Worm (Caenorhabditis elegans) whole organism, L1 larva: ENCODE measurements around the gene M163.22.

Source experiments
- C04F5.9 ChIP-seq: sonication (generic microtip); optimal IDR thresholded peaks from 2 replicates; lab custom pipeline; 2016; ENCODE audit warnings: missing genetic modification characterization, missing compliant biosample characterization
- C16A3.4 ChIP-seq: fragments of 150-350 bp; optimal IDR thresholded peaks from 2 replicates; lab custom pipeline; 2014; ENCODE audit warnings: missing biosample characterization, missing genetic modification characterization
- F16B12.6 ChIP-seq: fragments of 150-350 bp; optimal IDR thresholded peaks from 2 replicates; lab custom pipeline; 2014; ENCODE audit warnings: missing biosample characterization, missing genetic modification characterization
- Y116A8C.19 ChIP-seq: sonication (generic microtip); optimal IDR thresholded peaks from 2 replicates; lab custom pipeline; 2016; ENCODE audit warnings: missing compliant biosample characterization, missing genetic modification characterization, borderline replicate concordance
- aly-2 ChIP-seq: fragments of 150-350 bp; optimal IDR thresholded peaks from 2 replicates; lab custom pipeline; 2014; ENCODE audit warnings: missing biosample characterization, missing genetic modification characterization
- ama-1 ChIP-seq: fragments of 150-350 bp; optimal IDR thresholded peaks from 2 replicates; lab custom pipeline; 2014
- blmp-1 ChIP-seq: fragments of 150-350 bp; optimal IDR thresholded peaks from 2 replicates; lab custom pipeline; 2014; ENCODE audit warnings: missing biosample characterization, missing genetic modification characterization
- ceh-8 ChIP-seq: fragments of 200-800 bp; sonication (Bioruptor generic); optimal IDR thresholded peaks from 2 replicates; lab custom pipeline; 2018; ENCODE audit warnings: mild to moderate bottlenecking, missing genetic modification characterization, moderate library complexity, missing compliant biosample characterization
- ceh-82 ChIP-seq, 3 experiments: fragments of 150-350 bp in 1 of 3; sonication (generic microtip) in 2 of 3; optimal IDR thresholded peaks; 2 replicates each; lab custom pipeline; 2014 to 2017; ENCODE audit warnings: missing biosample characterization in 3 of 3, missing genetic modification characterization in 3 of 3
- dsc-1 ChIP-seq: sonication (generic microtip); optimal IDR thresholded peaks from 2 replicates; lab custom pipeline; 2016; ENCODE audit warnings: mild to moderate bottlenecking, missing genetic modification characterization, missing compliant biosample characterization
- efl-3 ChIP-seq: fragments of 200-800 bp; sonication (Bioruptor generic); optimal IDR thresholded peaks from 2 replicates; lab custom pipeline; 2018; ENCODE audit warnings: mild to moderate bottlenecking, missing genetic modification characterization, missing compliant biosample characterization
- egl-27 ChIP-seq, 2 experiments: fragments of 150-350 bp in 1 of 2; sonication (generic microtip); optimal IDR thresholded peaks; 3 replicates each; lab custom pipeline; 2017 to 2018; ENCODE audit warnings: missing biosample characterization in 2 of 2, missing genetic modification characterization in 2 of 2, missing genetic modification reagents in 2 of 2
- elt-2 ChIP-seq: sonication (generic microtip); optimal IDR thresholded peaks from 2 replicates; lab custom pipeline; 2016; ENCODE audit warnings: missing genetic modification characterization, mild to moderate bottlenecking, inconsistent platforms, missing compliant biosample characterization, missing genetic modification reagents
- fkh-4 ChIP-seq: sonication (generic microtip); optimal IDR thresholded peaks from 2 replicates; lab custom pipeline; 2016; ENCODE audit warnings: missing compliant biosample characterization, missing genetic modification characterization, borderline replicate concordance
- fos-1 ChIP-seq: fragments of 150-350 bp; optimal IDR thresholded peaks from 2 replicates; lab custom pipeline; 2014; ENCODE audit warnings: missing biosample characterization, missing genetic modification characterization
- hlh-17 ChIP-seq: fragments of 200-800 bp; sonication (Bioruptor generic); optimal IDR thresholded peaks from 2 replicates; lab custom pipeline; 2018; ENCODE audit warnings: missing genetic modification characterization, mild to moderate bottlenecking, missing compliant biosample characterization, moderate library complexity, borderline replicate concordance
- hlh-4 ChIP-seq: sonication (generic microtip); optimal IDR thresholded peaks from 2 replicates; lab custom pipeline; 2016; ENCODE audit warnings: mild to moderate bottlenecking, missing genetic modification characterization, missing compliant biosample characterization
- irx-1 ChIP-seq: sonication (generic microtip); optimal IDR thresholded peaks from 2 replicates; lab custom pipeline; 2016; ENCODE audit warnings: missing genetic modification characterization, missing compliant biosample characterization
- isw-1 ChIP-seq: fragments of 200-800 bp; sonication (Bioruptor generic); IDR thresholded peaks from 2 replicates; pipeline ENCODE4 v1.3.6; 2022; ENCODE audit warnings: missing genetic modification characterization, missing compliant biosample characterization
- jun-1 ChIP-seq: fragments of 150-350 bp; optimal IDR thresholded peaks from 2 replicates; lab custom pipeline; 2014; ENCODE audit warnings: missing biosample characterization, missing genetic modification reagents, missing genetic modification characterization
- lin-13 ChIP-seq: fragments of 150-350 bp; optimal IDR thresholded peaks from 2 replicates; lab custom pipeline; 2014; ENCODE audit warnings: missing biosample characterization, missing genetic modification reagents, missing genetic modification characterization
- lin-39 ChIP-seq: fragments of 150-350 bp; optimal IDR thresholded peaks from 2 replicates; lab custom pipeline; 2014; ENCODE audit warnings: missing biosample characterization, missing genetic modification reagents, missing genetic modification characterization
- lsy-2 ChIP-seq, 2 experiments: fragments of 150-350 bp; optimal IDR thresholded peaks; 2 replicates each; lab custom pipeline; 2014; ENCODE audit warnings: missing biosample characterization in 2 of 2, missing genetic modification characterization in 2 of 2
- mab-9 ChIP-seq: fragments of 200-800 bp; sonication (Bioruptor generic); IDR thresholded peaks from 2 replicates; pipeline ENCODE4 v1.3.6; 2022; ENCODE audit warnings: missing genetic modification reagents, missing genetic modification characterization, missing compliant biosample characterization
- mef-2 ChIP-seq: fragments of 150-350 bp; optimal IDR thresholded peaks from 2 replicates; lab custom pipeline; 2014; ENCODE audit warnings: missing biosample characterization, missing genetic modification characterization
- nhr-11 ChIP-seq: fragments of 150-350 bp; optimal IDR thresholded peaks from 2 replicates; lab custom pipeline; 2014; ENCODE audit warnings: missing biosample characterization, missing genetic modification characterization
- nhr-20 ChIP-seq: sonication (generic microtip); optimal IDR thresholded peaks from 2 replicates; lab custom pipeline; 2016; ENCODE audit warnings: mild to moderate bottlenecking, missing genetic modification characterization, missing compliant biosample characterization
- nhr-28 ChIP-seq: fragments of 150-350 bp; optimal IDR thresholded peaks from 2 replicates; lab custom pipeline; 2014; ENCODE audit warnings: missing biosample characterization, missing genetic modification characterization
- nhr-76 ChIP-seq: sonication (generic microtip); optimal IDR thresholded peaks from 2 replicates; lab custom pipeline; 2017; ENCODE audit warnings: missing biosample characterization, missing genetic modification characterization
- nhr-77 ChIP-seq: fragments of 150-350 bp; optimal IDR thresholded peaks from 2 replicates; lab custom pipeline; 2014; ENCODE audit warnings: missing biosample characterization, missing genetic modification characterization
- nhr-84 ChIP-seq: sonication (generic microtip); optimal IDR thresholded peaks from 2 replicates; lab custom pipeline; 2017; ENCODE audit warnings: missing biosample characterization, missing genetic modification characterization
- nhr-85 ChIP-seq: sonication (generic microtip); peaks from one replicate; lab custom pipeline; 2016; ENCODE audit warnings: missing genetic modification characterization, inconsistent platforms, missing compliant biosample characterization
- pqm-1 ChIP-seq: sonication (generic microtip); optimal IDR thresholded peaks from 3 replicates; lab custom pipeline; 2017; ENCODE audit warnings: missing biosample characterization, missing genetic modification characterization
- rnt-1 ChIP-seq: sonication (generic microtip); optimal IDR thresholded peaks from 2 replicates; lab custom pipeline; 2016; ENCODE audit warnings: mild to moderate bottlenecking, missing genetic modification characterization, moderate library complexity, missing compliant biosample characterization
- skn-1 ChIP-seq: fragments of 150-350 bp; optimal IDR thresholded peaks from 2 replicates; lab custom pipeline; 2014; ENCODE audit warnings: missing biosample characterization, missing genetic modification characterization
- snu-23 ChIP-seq: sonication (generic microtip); optimal IDR thresholded peaks from 2 replicates; lab custom pipeline; 2016; ENCODE audit warnings: missing genetic modification characterization, missing compliant biosample characterization
- sup-37 ChIP-seq: fragments of 200-800 bp; sonication (Bioruptor generic); optimal IDR thresholded peaks from 2 replicates; lab custom pipeline; 2018; ENCODE audit warnings: mild to moderate bottlenecking, missing genetic modification characterization, missing compliant biosample characterization
- tbx-2 ChIP-seq: sonication (generic microtip); optimal IDR thresholded peaks from 2 replicates; lab custom pipeline; 2016; ENCODE audit warnings: missing genetic modification characterization, missing compliant biosample characterization
- unc-86 ChIP-seq: sonication (generic microtip); optimal IDR thresholded peaks from 2 replicates; lab custom pipeline; 2016; ENCODE audit warnings: missing genetic modification characterization, missing compliant biosample characterization
- unc-98 ChIP-seq: fragments of 200-800 bp; sonication (Bioruptor generic); IDR thresholded peaks from 2 replicates; pipeline ENCODE4 v1.3.6; 2022; ENCODE audit warnings: missing genetic modification characterization, missing compliant biosample characterization
- vab-15 ChIP-seq: sonication (generic microtip); optimal IDR thresholded peaks from 2 replicates; lab custom pipeline; 2017; ENCODE audit warnings: missing genotype, mild to moderate bottlenecking, missing genetic modification characterization, missing compliant biosample characterization
- xbp-1 ChIP-seq: sonication (generic microtip); optimal IDR thresholded peaks from 2 replicates; lab custom pipeline; 2016; ENCODE audit warnings: missing genetic modification characterization, missing compliant biosample characterization
- zag-1 ChIP-seq: fragments of 150-350 bp; optimal IDR thresholded peaks from 2 replicates; lab custom pipeline; 2014; ENCODE audit warnings: missing biosample characterization, missing genetic modification characterization
- zip-4 ChIP-seq: fragments of 200-800 bp; sonication (Bioruptor generic); optimal IDR thresholded peaks from 2 replicates; lab custom pipeline; 2018; ENCODE audit warnings: mild to moderate bottlenecking, missing genetic modification characterization, moderate library complexity, missing compliant biosample characterization
- ztf-11 ChIP-seq, 2 experiments: sonication (generic microtip); optimal IDR thresholded peaks; 2 replicates each; lab custom pipeline; 2016 to 2017; ENCODE audit warnings: missing genetic modification characterization in 2 of 2, missing biosample characterization in 1 of 2, missing compliant biosample characterization in 1 of 2

The M163.22 gene

ce11 chrX:14508823-14509259, 43.1 kb downstream of the M163.22 start (continued):
- TF ChIP-seq sup-37 (GFP tag; lab: Kevin White, UChicago) (no peak), egl-27 (tag; optimal IDR thresholded peaks at IDR 0.05; lab: Kevin White, UChicago) (peak in 1 of 2 experiments; percentile 70), ceh-82 (tag; optimal IDR thresholded peaks at IDR 0.05; lab: Kevin White, UChicago) (peak in 2 of 3 experiments; percentile 10 to 21), nhr-11 (no peak), fos-1 (tag; lab: Kevin White, UChicago) (no peak), dsc-1 (tag; lab: Kevin White, UChicago) (no peak), unc-86 (no peak), Y116A8C.19 (tag; lab: Kevin White, UChicago) (no peak), tbx-2 (tag; lab: Kevin White, UChicago) (peak; percentile 58), lin-39 (tag; lab: Kevin White, UChicago) (peak; percentile 77), zip-4 (no peak), nhr-77 (peak; percentile 13), C16A3.4 (tag; lab: Kevin White, UChicago) (peak; percentile 19), unc-98 (GFP tag; lab: Robert Waterston, UW) (no peak), nhr-28 (no peak), rnt-1 (tag; lab: Kevin White, UChicago) (peak; percentile 84), mab-9 (no peak), zag-1 (tag; lab: Kevin White, UChicago) (no peak), nhr-76 (tag; lab: Kevin White, UChicago) (no peak), ceh-8 (GFP tag; lab: Kevin White, UChicago) (no peak), fkh-4 (tag; lab: Kevin White, UChicago) (no peak), ztf-11 (tag; optimal IDR thresholded peaks at IDR 0.05; lab: Kevin White, UChicago) (no peak), pqm-1 (no peak), isw-1 (GFP tag; lab: Robert Waterston, UW) (no peak), nhr-85 (tag; lab: Kevin White, UChicago) (peak; percentile 98), elt-2 (tag; lab: Kevin White, UChicago) (no peak), jun-1 (tag; lab: Kevin White, UChicago) (no peak), C04F5.9 (tag; lab: Kevin White, UChicago) (no peak), irx-1 (tag; lab: Kevin White, UChicago) (peak; percentile 48), F16B12.6 (tag; lab: Kevin White, UChicago) (no peak), blmp-1 (tag; lab: Kevin White, UChicago) (peak; percentile 85), nhr-20 (tag; lab: Kevin White, UChicago) (peak; percentile 69), ama-1 (lab: Kevin White, UChicago) (no peak), aly-2 (tag; lab: Kevin White, UChicago) (no peak), nhr-84 (tag; lab: Kevin White, UChicago) (no peak)
- TF ChIP-seq, all 84 proteins: peak for 29

- TF ChIP-seq skn-1 (tag; lab: Kevin White, UChicago) (peak; percentile 47), hlh-17 (GFP tag; lab: Kevin White, UChicago) (no peak), snu-23 (no peak), irx-1 (tag; lab: Kevin White, UChicago) (no peak), lsy-2 (tag; optimal IDR thresholded peaks at IDR 0.05; lab: Kevin White, UChicago) (peak in 1 of 2 experiments; percentile 1), xbp-1 (tag; lab: Kevin White, UChicago) (no peak), unc-98 (GFP tag; lab: Robert Waterston, UW) (no peak)
These were observed 44.7 kb downstream of the M163.22 start for ce11 chrX:14510358-14510757.

- no peak for TF ChIP-seq vab-15 (tag; lab: Kevin White, UChicago)
- TF ChIP-seq egl-27 (tag; optimal IDR thresholded peaks at IDR 0.05; lab: Kevin White, UChicago) = no peak
- TF ChIP-seq mef-2 (tag; lab: Kevin White, UChicago) = no peak
- no peak for TF ChIP-seq lin-13 (GFP tag; lab: Kevin White, UChicago)
- TF ChIP-seq hlh-4 (tag; lab: Kevin White, UChicago) = no peak
- TF ChIP-seq zag-1 (tag; lab: Kevin White, UChicago) = no peak
- TF ChIP-seq efl-3 (GFP tag; lab: Kevin White, UChicago) = no peak
- TF ChIP-seq blmp-1 (tag; lab: Kevin White, UChicago) = no peak
- no peak for TF ChIP-seq aly-2 (tag; lab: Kevin White, UChicago)
- no peak for TF ChIP-seq nhr-20 (tag; lab: Kevin White, UChicago)
- TF ChIP-seq, all 84 proteins: peak for 0
These were observed 47.1 kb downstream of the M163.22 start, which contains the start of gene fbxa-141 for ce11 chrX:14512817-14513216. TSS of gene fbxa-141 (minus strand) at chrX:14512917.
